Worm (Caenorhabditis elegans): ENCODE results near the gene lips-13.

ce11 chrII:1084899-1085298, 32.9 kb downstream of the lips-13 start:
- TF ChIP-seq nhr-28 (tag; optimal IDR thresholded peaks at IDR 0.05) (no peak), zfp-2 (tag; optimal IDR thresholded peaks at IDR 0.05) (no peak)

Data from whole organism, L4 larva.